Fruit fly (Drosophila melanogaster) whole organism, adult: Measurements from ENCODE around the gene CG15375.

Source experiments
- CG12768 ChIP-seq: fragments of 200-800 bp; sonication (Bioruptor generic); optimal IDR thresholded peaks from 2 replicates; lab custom pipeline; 2017; ENCODE audit warnings: missing biosample characterization, missing genetic modification characterization, mild to moderate bottlenecking, moderate library complexity, missing genetic modification reagents
- CG14711 ChIP-seq: fragments of 200-800 bp; sonication (Bioruptor generic); optimal IDR thresholded peaks from 2 replicates; lab custom pipeline; 2018; ENCODE audit warnings: missing biosample characterization, mild to moderate bottlenecking, missing genetic modification characterization, moderate library complexity
- CG1620 ChIP-seq: fragments of 200-800 bp; sonication (Bioruptor generic); optimal IDR thresholded peaks from 2 replicates; lab custom pipeline; 2016; ENCODE audit warnings: missing biosample characterization, missing genetic modification characterization
- CG33017 ChIP-seq: fragments of 200-800 bp; sonication (Bioruptor generic); optimal IDR thresholded peaks from 2 replicates; lab custom pipeline; 2018; ENCODE audit warnings: missing biosample characterization, mild to moderate bottlenecking, missing genetic modification characterization, moderate library complexity
- CG5204 ChIP-seq: fragments of 200-800 bp; sonication (Bioruptor generic); optimal IDR thresholded peaks from 2 replicates; lab custom pipeline; 2016; ENCODE audit warnings: missing biosample characterization, missing genetic modification characterization
- CG7045 ChIP-seq: fragments of 200-800 bp; sonication (Bioruptor generic); optimal IDR thresholded peaks from 2 replicates; lab custom pipeline; 2017; ENCODE audit warnings: missing biosample characterization, mild to moderate bottlenecking, missing genetic modification characterization
- CG7101 ChIP-seq: fragments of 200-800 bp; sonication (Bioruptor generic); optimal IDR thresholded peaks from 2 replicates; lab custom pipeline; 2018; ENCODE audit warnings: missing biosample characterization, mild to moderate bottlenecking, missing genetic modification characterization, moderate library complexity
- Crg-1 ChIP-seq: fragments of 200-800 bp; sonication (Bioruptor generic); optimal IDR thresholded peaks from 2 replicates; lab custom pipeline; 2016; ENCODE audit warnings: missing biosample characterization, missing genetic modification characterization
- Hr96 ChIP-seq: fragments of 200-800 bp; sonication (Bioruptor generic); optimal IDR thresholded peaks from 2 replicates; lab custom pipeline; 2016; ENCODE audit warnings: missing biosample characterization, missing genetic modification characterization
- bab1 ChIP-seq: fragments of 200-800 bp; sonication (Bioruptor generic); optimal IDR thresholded peaks from 3 replicates; lab custom pipeline; 2019; ENCODE audit warnings: missing biosample characterization, mild to moderate bottlenecking, missing genetic modification characterization, moderate library complexity
- kay ChIP-seq: fragments of 200-800 bp; sonication (Bioruptor generic); peaks from one replicate; lab custom pipeline; 2016; ENCODE audit warnings: missing biosample characterization, missing genetic modification characterization, borderline replicate concordance
- ovo ChIP-seq: fragments of 200-800 bp; sonication (Bioruptor generic); optimal IDR thresholded peaks from 2 replicates; lab custom pipeline; 2016; ENCODE audit warnings: missing biosample characterization, missing genetic modification characterization

DNA sequence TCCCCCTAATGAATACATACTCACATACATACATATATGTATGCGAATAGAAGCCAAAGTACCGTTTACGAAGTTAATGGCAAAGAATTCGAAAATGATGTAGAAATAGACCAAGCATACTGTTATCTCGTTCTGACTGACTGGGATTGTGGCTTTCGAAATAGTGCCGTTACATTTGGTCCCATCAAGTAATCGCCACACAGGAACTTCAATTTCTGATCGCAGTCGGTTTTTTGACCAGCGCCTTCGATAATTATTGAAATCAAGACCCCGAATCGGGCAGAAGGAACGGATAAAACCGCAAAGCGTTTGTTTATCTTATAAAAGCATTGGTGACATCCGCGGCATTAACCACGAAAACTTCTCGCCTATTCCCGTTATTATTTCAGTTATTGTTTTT, 18.5 kb downstream of the CG15375 start:
- TF ChIP-seq CG7045 (GFP tag; lab: Kevin White, UChicago) (no peak), CG1620 (GFP tag; lab: Kevin White, UChicago) (no peak), CG14711 (tag; lab: Kevin White, UChicago) (no peak), kay (GFP tag; lab: Kevin White, UChicago) (no peak), CG5204 (GFP tag; lab: Kevin White, UChicago) (no peak), ovo (peak; percentile 88), CG33017 (tag; lab: Kevin White, UChicago) (no peak), bab1 (GFP tag; lab: Kevin White, UChicago) (no peak), Hr96 (GFP tag; lab: Kevin White, UChicago) (no peak), Crg-1 (GFP tag; lab: Kevin White, UChicago) (no peak), CG12768 (no peak), CG7101 (tag; lab: Kevin White, UChicago) (no peak)
